Fruit fly (Drosophila melanogaster) whole organism, wandering third instar larva: ENCODE data around the gene Cubn2.

Source experiments
- Dfd ChIP-seq: fragments of >200 bp; optimal IDR thresholded peaks from 2 replicates; lab custom pipeline; 2017; ENCODE audit warnings: missing biosample characterization, missing genetic modification characterization
- Jra ChIP-seq: sonication (Bioruptor generic); optimal IDR thresholded peaks from 2 replicates; lab custom pipeline; 2016; ENCODE audit warnings: missing biosample characterization, missing genetic modification characterization
- br ChIP-seq: fragments of 200-800 bp; sonication (Bioruptor generic); optimal IDR thresholded peaks from 2 replicates; lab custom pipeline; 2016; ENCODE audit warnings: missing biosample characterization, missing genetic modification characterization
- dsf ChIP-seq: sonication (Bioruptor generic); optimal IDR thresholded peaks from 2 replicates; lab custom pipeline; 2016; ENCODE audit warnings: missing biosample characterization, missing genetic modification characterization, borderline replicate concordance
- ey ChIP-seq: fragments of 200-800 bp; sonication (Bioruptor generic); optimal IDR thresholded peaks from 2 replicates; lab custom pipeline; 2016; ENCODE audit warnings: missing biosample characterization, missing genetic modification characterization
- pan ChIP-seq: fragments of >200 bp; optimal IDR thresholded peaks from 2 replicates; lab custom pipeline; 2017
- sage ChIP-seq: fragments of 200-800 bp; sonication (Bioruptor generic); optimal IDR thresholded peaks from 2 replicates; lab custom pipeline; 2016; ENCODE audit warnings: missing biosample characterization, mild to moderate bottlenecking, missing genetic modification characterization

DNA sequence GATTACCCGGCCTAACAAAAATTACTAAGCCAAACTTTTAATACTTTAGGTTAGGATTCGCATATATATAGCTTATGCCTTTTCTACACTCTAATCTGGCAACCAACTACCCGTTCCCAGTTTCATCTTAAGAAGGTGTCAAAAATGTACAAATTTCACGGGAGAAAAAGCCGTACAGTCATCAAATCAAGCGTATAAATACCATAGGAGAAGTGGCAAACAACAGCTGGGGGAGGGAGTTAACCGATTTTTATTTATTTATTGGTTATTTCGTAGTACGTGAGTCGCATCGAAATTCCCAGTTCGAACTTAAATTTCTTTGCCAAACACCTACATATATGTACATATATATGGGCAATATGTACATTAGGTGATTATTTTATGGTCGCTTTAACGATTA is 14.2 kb upstream of the Cubn2 start, which contains the start of gene CG7264:
- TF ChIP-seq Dfd (no peak), sage (GFP tag; lab: Kevin White, UChicago) (no peak), dsf (GFP tag; lab: Kevin White, UChicago) (no peak), Jra (GFP tag; lab: Kevin White, UChicago) (no peak), pan (lab: Kevin White, UChicago) (no peak), br (no peak), ey (no peak)
